Worm (Caenorhabditis elegans) whole organism, L3 larva: ENCODE results near the gene sru-45.

ENCODE experiments used
- elt-3 ChIP-seq, 3 experiments: fragments of 150-350 bp in 1 of 3; sonication (generic microtip) in 2 of 3; optimal IDR thresholded peaks; 2 replicates in 2 of 3; 4 replicates in 1 of 3; lab custom pipeline; 2014 to 2017; ENCODE audit warnings: missing biosample characterization in 3 of 3, missing genetic modification characterization in 3 of 3
- lin-15B ChIP-seq: fragments of 150-350 bp; optimal IDR thresholded peaks from 2 replicates; lab custom pipeline; 2014; ENCODE audit warnings: missing biosample characterization, missing genetic modification characterization
- nhr-77 ChIP-seq: fragments of 150-350 bp; optimal IDR thresholded peaks from 2 replicates; lab custom pipeline; 2014; ENCODE audit warnings: missing biosample characterization, missing genetic modification characterization
- snpc-4 ChIP-seq: fragments of 150-350 bp; optimal IDR thresholded peaks from 2 replicates; lab custom pipeline; 2014; ENCODE audit warnings: missing biosample characterization, missing genetic modification characterization
- tbx-2 ChIP-seq: sonication (generic microtip); optimal IDR thresholded peaks from 2 replicates; lab custom pipeline; 2016; ENCODE audit warnings: mild to moderate bottlenecking, missing genetic modification characterization, missing compliant biosample characterization
- unc-62 ChIP-seq: fragments of 150-350 bp; sonication (generic microtip); optimal IDR thresholded peaks from 4 replicates; lab custom pipeline; 2014; ENCODE audit warnings: missing biosample characterization, missing genetic modification reagents, missing genetic modification characterization

DNA sequence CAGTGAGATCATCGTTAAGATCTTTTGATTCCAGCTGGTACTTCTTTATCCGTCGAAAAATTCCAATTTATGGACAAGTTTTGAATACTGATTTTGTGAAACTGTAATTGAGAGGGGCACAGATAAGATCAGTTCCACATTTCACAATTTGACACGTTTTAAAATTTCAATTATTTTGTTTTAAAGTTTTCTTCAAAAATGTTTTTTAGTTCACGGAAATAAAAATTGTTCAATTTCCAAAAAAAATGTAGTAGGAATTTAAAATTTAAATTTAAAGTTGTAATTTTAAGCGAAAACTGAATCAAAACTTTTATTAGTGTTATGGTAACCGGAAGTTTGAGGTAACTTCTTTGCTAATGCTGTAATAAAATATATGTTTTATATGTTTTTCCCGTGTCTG, 48.1 kb upstream of the sru-45 start, which contains the start of gene F36D3.4:
- TF ChIP-seq tbx-2 (tag; lab: Kevin White, UChicago): no peak
- TF ChIP-seq nhr-77: no peak
- no peak for TF ChIP-seq unc-62 (GFP tag; lab: Kevin White, UChicago)
- no peak for TF ChIP-seq snpc-4 (tag; lab: Kevin White, UChicago)
- TF ChIP-seq lin-15B (tag; lab: Kevin White, UChicago): no peak
- no peak for TF ChIP-seq elt-3 (tag; optimal IDR thresholded peaks at IDR 0.05; lab: Kevin White, UChicago)
